Worm (Caenorhabditis elegans): Measurements from ENCODE around the gene clec-262.

DNA sequence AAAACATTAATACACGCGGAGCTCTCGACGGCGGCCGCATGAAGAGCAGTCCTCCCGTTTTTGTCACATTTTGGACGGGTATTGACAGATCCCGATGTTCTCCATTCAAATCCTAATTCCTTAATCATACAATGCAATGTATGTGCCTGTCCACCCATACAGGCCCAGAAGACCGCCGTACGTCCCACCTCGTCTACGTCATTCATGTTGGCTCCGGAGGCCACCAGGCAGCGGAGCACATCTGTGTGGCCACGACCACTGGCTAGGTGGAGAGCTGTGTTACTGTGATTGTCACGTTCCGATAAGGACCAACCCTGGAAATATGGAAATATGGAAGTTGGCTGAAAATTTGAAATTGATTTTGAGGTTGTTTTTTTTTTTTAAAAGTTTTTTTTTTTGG, 28.8 kb upstream of the clec-262 start:
- TF ChIP-seq lin-15B (tag; optimal IDR thresholded peaks at IDR 0.05), result no peak
- TF ChIP-seq unc-62 (GFP tag; optimal IDR thresholded peaks at IDR 0.05), result no peak
- TF ChIP-seq nhr-237 (tag; optimal IDR thresholded peaks at IDR 0.05), result no peak
- no peak for TF ChIP-seq dsc-1 (tag; optimal IDR thresholded peaks at IDR 0.05)
- TF ChIP-seq lir-3 (tag; optimal IDR thresholded peaks at IDR 0.05; ENCODE audit: poor library complexity), result no peak
- TF ChIP-seq nhr-90 (tag; optimal IDR thresholded peaks at IDR 0.05; ENCODE audit: poor library complexity), result no peak
- no peak for TF ChIP-seq efl-1 (optimal IDR thresholded peaks at IDR 0.05)
- TF ChIP-seq efl-1 (GFP tag; optimal IDR thresholded peaks at IDR 0.05 in 1 of 2), result peak in 1 of 2 experiments; percentile 34
- no peak for TF ChIP-seq nhr-76 (tag; optimal IDR thresholded peaks at IDR 0.05)
- no peak for TF ChIP-seq aha-1 (tag; optimal IDR thresholded peaks at IDR 0.05)
- TF ChIP-seq unc-130 (tag; optimal IDR thresholded peaks at IDR 0.05), result no peak
- no peak for TF ChIP-seq ztf-11 (tag; optimal IDR thresholded peaks at IDR 0.05)
- TF ChIP-seq pax-3 (tag; optimal IDR thresholded peaks at IDR 0.05), result no peak
- no peak for TF ChIP-seq ceh-8 (GFP tag; optimal IDR thresholded peaks at IDR 0.05)
